Fruit fly (Drosophila melanogaster) whole organism, embryonic: ENCODE results near the gene CG1317.

ENCODE experiments used
- Abd-B ChIP-seq: fragments of 200-800 bp; sonication (Bioruptor generic); optimal IDR thresholded peaks from 2 replicates; lab custom pipeline; 2018; ENCODE audit warnings: missing biosample characterization, mild to moderate bottlenecking, missing genetic modification characterization, moderate library complexity
- BEAF-32 ChIP-seq: fragments of 200-800 bp; sonication (Bioruptor generic); optimal IDR thresholded peaks from 3 replicates; lab custom pipeline; 2017; ENCODE audit warnings: missing biosample characterization, missing genetic modification characterization, mild to moderate bottlenecking, moderate library complexity, missing genetic modification reagents
- CG12299 ChIP-seq: fragments of 200-800 bp; sonication (Bioruptor generic); optimal IDR thresholded peaks from 2 replicates; lab custom pipeline; 2018; ENCODE audit warnings: missing biosample characterization, mild to moderate bottlenecking, missing genetic modification characterization
- CG12744 ChIP-seq: fragments of 200-800 bp; sonication (Bioruptor generic); optimal IDR thresholded peaks from 2 replicates; lab custom pipeline; 2016; ENCODE audit warnings: missing biosample characterization, missing genetic modification characterization
- CG13123 ChIP-seq: fragments of 200-800 bp; sonication (Bioruptor generic); optimal IDR thresholded peaks from 2 replicates; lab custom pipeline; 2016; ENCODE audit warnings: missing biosample characterization, missing genetic modification characterization
- CG14860 ChIP-seq: fragments of 200-800 bp; sonication (Bioruptor generic); IDR thresholded peaks from 3 replicates; pipeline ENCODE4 v1.3.6; 2022; ENCODE audit warnings: missing biosample characterization, missing genetic modification characterization; ENCODE audit not compliant: partially characterized antibody
- CG15073 ChIP-seq: fragments of 200-800 bp; sonication (Bioruptor generic); optimal IDR thresholded peaks from 2 replicates; lab custom pipeline; 2016; ENCODE audit warnings: missing biosample characterization, missing genetic modification characterization
- CG15601 ChIP-seq: fragments of 200-800 bp; sonication (Bioruptor generic); optimal IDR thresholded peaks from 3 replicates; lab custom pipeline; 2019; ENCODE audit warnings: missing biosample characterization, mild to moderate bottlenecking, missing genetic modification characterization, moderate library complexity
- CG1603 ChIP-seq: fragments of 200-800 bp; sonication (Bioruptor generic); optimal IDR thresholded peaks from 2 replicates; lab custom pipeline; 2019; ENCODE audit warnings: missing biosample characterization, mild to moderate bottlenecking, missing genetic modification characterization, moderate library complexity
- CG17359 ChIP-seq: fragments of 200-800 bp; sonication (Bioruptor generic); optimal IDR thresholded peaks from 3 replicates; lab custom pipeline; 2018; ENCODE audit warnings: missing biosample characterization, mild to moderate bottlenecking, missing genetic modification characterization, moderate library complexity
- CG1792 ChIP-seq: fragments of 200-800 bp; sonication (Bioruptor generic); optimal IDR thresholded peaks from 2 replicates; lab custom pipeline; 2016; ENCODE audit warnings: missing biosample characterization, missing genetic modification characterization
- CG32767 ChIP-seq: fragments of 200-800 bp; sonication (Bioruptor generic); IDR thresholded peaks from 2 replicates; pipeline ENCODE4 v1.3.6; 2022; ENCODE audit warnings: missing biosample characterization, missing genetic modification characterization
- CG33557 ChIP-seq: fragments of 200-800 bp; sonication (Bioruptor generic); optimal IDR thresholded peaks from 2 replicates; lab custom pipeline; 2019; ENCODE audit warnings: missing biosample characterization, mild to moderate bottlenecking, missing genetic modification characterization, moderate library complexity
- CG6765 ChIP-seq: fragments of 200-800 bp; sonication (Bioruptor generic); optimal IDR thresholded peaks from 3 replicates; lab custom pipeline; 2017; ENCODE audit warnings: missing biosample characterization, mild to moderate bottlenecking, missing genetic modification characterization
- CG7839 ChIP-seq: fragments of 200-800 bp; sonication (Bioruptor generic); optimal IDR thresholded peaks from 3 replicates; lab custom pipeline; 2018; ENCODE audit warnings: missing biosample characterization, mild to moderate bottlenecking, missing genetic modification characterization, moderate library complexity
- CG8089 ChIP-seq: fragments of 200-800 bp; sonication (Bioruptor generic); optimal IDR thresholded peaks from 3 replicates; lab custom pipeline; 2016; ENCODE audit warnings: missing biosample characterization, missing genetic modification characterization
- CG8924 ChIP-seq: fragments of 200-800 bp; optimal IDR thresholded peaks from 3 replicates; lab custom pipeline; 2019; ENCODE audit warnings: missing biosample characterization, mild to moderate bottlenecking, missing genetic modification characterization, moderate library complexity
- CG9609 ChIP-seq: fragments of 200-800 bp; sonication (Bioruptor generic); optimal IDR thresholded peaks from 3 replicates; lab custom pipeline; 2016; ENCODE audit warnings: missing biosample characterization, missing genetic modification characterization
- CG9932 ChIP-seq: fragments of 200-800 bp; sonication (Bioruptor generic); IDR thresholded peaks from 2 replicates; pipeline ENCODE4 v1.3.6; 2022; ENCODE audit warnings: missing biosample characterization, missing genetic modification characterization
- CHES-1-like ChIP-seq: fragments of 200-800 bp; sonication (Bioruptor generic); optimal IDR thresholded peaks from 2 replicates; lab custom pipeline; 2016; ENCODE audit warnings: missing biosample characterization, missing genetic modification characterization
- Chrac-16 ChIP-seq: fragments of 200-800 bp; sonication (Bioruptor generic); optimal IDR thresholded peaks from 3 replicates; lab custom pipeline; 2016; ENCODE audit warnings: missing biosample characterization, missing genetic modification characterization
- D19A ChIP-seq: fragments of 200-800 bp; optimal IDR thresholded peaks from 3 replicates; lab custom pipeline; 2019; ENCODE audit warnings: missing biosample characterization, mild to moderate bottlenecking, missing genetic modification characterization, moderate library complexity
- Dbx ChIP-seq: fragments of 200-800 bp; sonication (Bioruptor generic); IDR thresholded peaks from 3 replicates; pipeline ENCODE4 v1.3.6; 2022; ENCODE audit warnings: missing biosample characterization, missing genetic modification characterization
- Hr78 ChIP-seq, 2 experiments: fragments of 200-800 bp in 1 of 2; fragments of >200 bp in 1 of 2; sonication (Bioruptor generic) in 1 of 2; optimal IDR thresholded peaks; 2 replicates each; lab custom pipeline; 2017 to 2019; ENCODE audit warnings: missing biosample characterization in 2 of 2, missing genetic modification characterization in 2 of 2, mild to moderate bottlenecking in 1 of 2, moderate library complexity in 1 of 2
- Mrtf ChIP-seq: fragments of 200-800 bp; sonication (Bioruptor generic); IDR thresholded peaks from 3 replicates; pipeline ENCODE4 v1.3.6; 2022; ENCODE audit warnings: missing biosample characterization, missing genetic modification characterization
- Oaz ChIP-seq: fragments of 200-800 bp; sonication (Bioruptor generic); IDR thresholded peaks from 2 replicates; pipeline ENCODE4 v1.3.6; 2022; ENCODE audit warnings: missing biosample characterization, missing genetic modification characterization
- Pdp1 ChIP-seq, 2 experiments: fragments of 200-800 bp; sonication (Bioruptor generic); optimal IDR thresholded peaks; 3 replicates each; lab custom pipeline; 2016; ENCODE audit warnings: missing biosample characterization in 2 of 2, missing genetic modification characterization in 2 of 2, mild to moderate bottlenecking in 1 of 2, moderate library complexity in 1 of 2
- Six4 ChIP-seq: fragments of 200-800 bp; sonication (Bioruptor generic); optimal IDR thresholded peaks from 2 replicates; lab custom pipeline; 2016; ENCODE audit warnings: missing biosample characterization, missing genetic modification characterization
- Stat92E ChIP-seq, 3 experiments: fragments of >200 bp in 2 of 3; fragments of 200-800 bp in 1 of 3; sonication (Bioruptor generic) in 1 of 3; optimal IDR thresholded peaks; 2 replicates each; lab custom pipeline; 2017 to 2019; ENCODE audit warnings: missing biosample characterization in 3 of 3, missing genetic modification characterization in 3 of 3, mild to moderate bottlenecking in 1 of 3, moderate library complexity in 1 of 3
- TFAM ChIP-seq: fragments of 200-800 bp; sonication (Bioruptor generic); optimal IDR thresholded peaks from 2 replicates; lab custom pipeline; 2017; ENCODE audit warnings: missing biosample characterization, missing genetic modification characterization, inconsistent platforms
- abd-A ChIP-seq: fragments of 200-800 bp; sonication (Bioruptor generic); optimal IDR thresholded peaks from 3 replicates; lab custom pipeline; 2019; ENCODE audit warnings: missing biosample characterization, mild to moderate bottlenecking, missing genetic modification characterization, moderate library complexity
- cato ChIP-seq: fragments of 200-800 bp; sonication (Bioruptor generic); optimal IDR thresholded peaks from 2 replicates; lab custom pipeline; 2016; ENCODE audit warnings: missing biosample characterization, missing genetic modification characterization, borderline replicate concordance
- chinmo ChIP-seq: fragments of 200-800 bp; sonication (Bioruptor generic); IDR thresholded peaks from 4 replicates; pipeline ENCODE4 v1.3.6; 2022; ENCODE audit warnings: missing biosample characterization, missing genetic modification characterization; ENCODE audit not compliant: partially characterized antibody
- dmrt11E ChIP-seq: fragments of 200-800 bp; sonication (Bioruptor generic); optimal IDR thresholded peaks from 3 replicates; lab custom pipeline; 2018; ENCODE audit warnings: missing biosample characterization, mild to moderate bottlenecking, missing genetic modification characterization, moderate library complexity
- dpn ChIP-seq, 2 experiments: fragments of 200-800 bp; sonication (Bioruptor generic); optimal IDR thresholded peaks; 3 replicates each; lab custom pipeline; 2016; ENCODE audit warnings: missing biosample characterization in 2 of 2, missing genetic modification characterization in 2 of 2
- gce ChIP-seq: fragments of 200-800 bp; sonication (Bioruptor generic); IDR thresholded peaks from 3 replicates; pipeline ENCODE4 v1.3.6; 2022; ENCODE audit warnings: missing biosample characterization, missing genetic modification characterization
- gcm2 ChIP-seq: fragments of 200-800 bp; sonication (Bioruptor generic); optimal IDR thresholded peaks from 2 replicates; lab custom pipeline; 2016; ENCODE audit warnings: missing biosample characterization, missing genetic modification characterization
- gsb ChIP-seq: fragments of 200-800 bp; sonication (Bioruptor generic); IDR thresholded peaks from 2 replicates; pipeline ENCODE4 v1.3.6; 2022; ENCODE audit warnings: missing biosample characterization, missing genetic modification characterization
- lbe ChIP-seq: fragments of 200-800 bp; sonication (Bioruptor generic); optimal IDR thresholded peaks from 2 replicates; lab custom pipeline; 2016; ENCODE audit warnings: missing biosample characterization, mild to moderate bottlenecking, missing genetic modification characterization
- mam ChIP-seq: fragments of 200-800 bp; sonication (Bioruptor generic); optimal IDR thresholded peaks from 3 replicates; lab custom pipeline; 2016; ENCODE audit warnings: missing biosample characterization, missing genetic modification characterization
- nerfin-2 ChIP-seq: fragments of 200-800 bp; sonication (Bioruptor generic); IDR thresholded peaks from 2 replicates; pipeline ENCODE4 v1.3.6; 2022; ENCODE audit warnings: missing biosample characterization, missing genetic modification characterization; ENCODE audit not compliant: partially characterized antibody
- otp ChIP-seq: fragments of 200-800 bp; sonication (Bioruptor generic); IDR thresholded peaks from 3 replicates; pipeline ENCODE4, ENCODE4 v1.3.6; 2022; ENCODE audit warnings: missing biosample characterization, missing genetic modification characterization
- pros ChIP-seq: fragments of 200-800 bp; sonication (Bioruptor generic); optimal IDR thresholded peaks from 3 replicates; lab custom pipeline; 2019; ENCODE audit warnings: missing biosample characterization, mild to moderate bottlenecking, missing genetic modification characterization, moderate library complexity
- row ChIP-seq: fragments of 200-800 bp; sonication (Bioruptor generic); IDR thresholded peaks from 3 replicates; pipeline ENCODE4 v1.3.6; 2022; ENCODE audit warnings: missing biosample characterization, missing genetic modification characterization
- run ChIP-seq: fragments of 200-800 bp; sonication (Bioruptor generic); optimal IDR thresholded peaks from 3 replicates; lab custom pipeline; 2018; ENCODE audit warnings: missing biosample characterization, mild to moderate bottlenecking, missing genetic modification characterization
- scrt ChIP-seq: fragments of 200-800 bp; sonication (Bioruptor generic); optimal IDR thresholded peaks from 2 replicates; lab custom pipeline; 2018; ENCODE audit warnings: missing biosample characterization, mild to moderate bottlenecking, missing genetic modification characterization, moderate library complexity
- sqz ChIP-seq: fragments of 200-800 bp; sonication (Bioruptor generic); optimal IDR thresholded peaks from 3 replicates; lab custom pipeline; 2018; ENCODE audit warnings: missing biosample characterization, mild to moderate bottlenecking, missing genetic modification characterization
- trh ChIP-seq: fragments of 200-800 bp; sonication (Bioruptor generic); optimal IDR thresholded peaks from 2 replicates; lab custom pipeline; 2016; ENCODE audit warnings: missing biosample characterization, missing genetic modification characterization

The CG1317 gene

dm6 chr3L:2373421-2374043, 1.8 kb upstream of the CG1317 start, which contains the start of the genes mRpL23 and CG9004 (continued):
- TF ChIP-seq CG8924, result peak; percentile 99
- TF ChIP-seq dpn (GFP tag; optimal IDR thresholded peaks at IDR 0.05; lab: Kevin White, UChicago), result peak; percentile 99
- peak; percentile 99 for TF ChIP-seq dmrt11E
- peak; percentile 99 for TF ChIP-seq CG32767 (GFP tag; lab: Robert Waterston, UW)
- peak; percentile 93 for TF ChIP-seq TFAM (GFP tag; lab: Kevin White, UChicago)
- peak; percentile 97 for TF ChIP-seq sqz (GFP tag; lab: Kevin White, UChicago)
- peak; percentile 98 for TF ChIP-seq CG12744 (GFP tag; lab: Kevin White, UChicago)
- peak; percentile 96 for TF ChIP-seq CG33557 (GFP tag; lab: Kevin White, UChicago)
- peak; percentile 94 for TF ChIP-seq scrt (GFP tag; lab: Kevin White, UChicago)
- TF ChIP-seq CG15601 (tag; lab: Kevin White, UChicago), result peak; percentile 97
- TF ChIP-seq Oaz (GFP tag; lab: Robert Waterston, UW), result peak; percentile 99
- TF ChIP-seq mam (GFP tag; lab: Kevin White, UChicago), result peak; percentile 99
- peak; percentile 99 for TF ChIP-seq gsb (GFP tag; lab: Robert Waterston, UW)
- TF ChIP-seq CG13123 (GFP tag; lab: Kevin White, UChicago), result peak; percentile 98
- TF ChIP-seq D19A (tag; lab: Kevin White, UChicago), result peak; percentile 95
- peak; percentile 100 for TF ChIP-seq row
- peak; percentile 99 for TF ChIP-seq CG17359
- peak; percentile 98 for TF ChIP-seq CG1603 (tag; lab: Kevin White, UChicago)
- TF ChIP-seq nerfin-2 (GFP tag; lab: Robert Waterston, UW), result no peak
- TF ChIP-seq chinmo (GFP tag; lab: Robert Waterston, UW), result no peak
- TF ChIP-seq CG12299 (tag; lab: Kevin White, UChicago), result peak; percentile 98
- TF ChIP-seq CHES-1-like, result peak; percentile 99
- peak; percentile 99 for TF ChIP-seq Chrac-16 (GFP tag; lab: Kevin White, UChicago)
- TF ChIP-seq CG1792 (GFP tag; lab: Kevin White, UChicago), result peak; percentile 97
- peak; percentile 99 for TF ChIP-seq gce (GFP tag; lab: Robert Waterston, UW)
- peak; percentile 98 for TF ChIP-seq CG9609 (GFP tag; lab: Kevin White, UChicago)
- peak; percentile 47 for TF ChIP-seq BEAF-32
- peak; percentile 91 for TF ChIP-seq CG15073 (GFP tag; lab: Kevin White, UChicago)
- TF ChIP-seq pros (GFP tag; lab: Kevin White, UChicago), result peak; percentile 67
- TF ChIP-seq CG8089 (GFP tag; lab: Kevin White, UChicago), result peak; percentile 97
- TF ChIP-seq trh (GFP tag; lab: Kevin White, UChicago), result peak; percentile 99
- TF ChIP-seq CG9932 (GFP tag; lab: Robert Waterston, UW), result peak; percentile 100
- TF ChIP-seq gcm2, result peak; percentile 97
- peak; percentile 100 for TF ChIP-seq Dbx
- TF ChIP-seq Six4 (GFP tag; lab: Kevin White, UChicago), result peak; percentile 99
- peak in 1 of 3 experiments; percentile 89 for TF ChIP-seq Stat92E (GFP tag; optimal IDR thresholded peaks at IDR 0.05; lab: Kevin White, UChicago)
- peak; percentile 97 for TF ChIP-seq CG6765 (GFP tag; lab: Kevin White, UChicago)
- peak; percentile 97 for TF ChIP-seq run (tag; lab: Kevin White, UChicago)
- peak; percentile 99 for TF ChIP-seq Abd-B (GFP tag; lab: Kevin White, UChicago)
- peak; percentile 98 for TF ChIP-seq lbe (GFP tag; lab: Kevin White, UChicago)
- peak; percentile 99 for TF ChIP-seq CG7839 (tag; lab: Kevin White, UChicago)
- peak; percentile 90 for TF ChIP-seq abd-A (tag; lab: Kevin White, UChicago)
- TF ChIP-seq Pdp1 (GFP tag; optimal IDR thresholded peaks at IDR 0.05; lab: Kevin White, UChicago), result peak; percentile 98 to 99
- peak in 1 of 2 experiments; percentile 89 for TF ChIP-seq Hr78 (GFP tag; optimal IDR thresholded peaks at IDR 0.05; lab: Kevin White, UChicago)
- peak; percentile 99 for TF ChIP-seq cato (GFP tag; lab: Kevin White, UChicago)
- peak; percentile 99 for TF ChIP-seq otp (GFP tag; lab: Robert Waterston, UW)
- no peak for TF ChIP-seq CG14860 (GFP tag; lab: Robert Waterston, UW)
- TF ChIP-seq Mrtf (GFP tag; lab: Robert Waterston, UW), result peak; percentile 100
